Worm (Caenorhabditis elegans) whole organism, late embryonic: ENCODE data around the gene tofu-2.

ENCODE experiments used
- ceh-19 ChIP-seq: fragments of 200-800 bp; sonication (Bioruptor generic); optimal IDR thresholded peaks from 2 replicates; lab custom pipeline; 2018; ENCODE audit warnings: mild to moderate bottlenecking, missing genetic modification characterization, missing compliant biosample characterization
- fkh-10 ChIP-seq: fragments of 150-350 bp; optimal IDR thresholded peaks from 2 replicates; lab custom pipeline; 2014; ENCODE audit warnings: missing biosample characterization, missing genetic modification reagents, missing genetic modification characterization
- mec-3 ChIP-seq: sonication (generic microtip); optimal IDR thresholded peaks from 2 replicates; lab custom pipeline; 2016; ENCODE audit warnings: borderline replicate concordance, missing genetic modification characterization, missing compliant biosample characterization

DNA sequence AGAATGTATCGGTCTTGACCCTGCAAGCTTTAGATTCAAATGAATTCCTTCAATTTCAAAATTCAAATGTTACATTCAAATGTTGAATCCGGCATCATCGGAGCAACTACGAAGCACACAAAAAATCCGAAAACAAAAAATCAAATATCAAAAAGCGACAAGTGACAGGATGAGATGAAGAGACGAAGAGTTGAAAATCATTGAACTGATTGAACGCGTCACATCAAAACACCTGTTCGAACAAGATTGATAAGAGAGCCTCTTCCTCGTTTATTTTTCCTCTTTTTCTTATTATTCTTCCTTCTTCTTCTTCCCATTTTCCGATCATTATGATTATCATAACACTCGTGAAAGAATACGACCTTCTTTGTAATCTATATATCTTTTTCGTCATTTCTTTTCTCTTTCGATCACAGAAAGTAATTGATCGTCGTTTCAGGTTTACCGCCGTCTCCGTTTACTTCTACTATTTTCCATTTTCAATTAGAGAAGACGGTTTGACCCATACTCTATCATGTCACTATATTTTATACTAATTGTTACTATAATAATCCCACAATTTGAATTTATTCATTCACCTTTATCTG is 34.6 kb upstream of the tofu-2 start, which contains the start of gene VC5.2:
- TF ChIP-seq fkh-10 (GFP tag; lab: Kevin White, UChicago) (no peak), ceh-19 (GFP tag; lab: Kevin White, UChicago) (no peak), mec-3 (tag; lab: Kevin White, UChicago) (no peak)
